Worm (Caenorhabditis elegans) whole organism, L2 larva: ENCODE results near the gene sru-27.

ENCODE experiments used
- C34F6.9 ChIP-seq: fragments of 150-350 bp; optimal IDR thresholded peaks from 2 replicates; lab custom pipeline; 2014; ENCODE audit warnings: missing biosample characterization, missing genetic modification characterization
- F13H6.1 ChIP-seq: sonication (generic microtip); optimal IDR thresholded peaks from 2 replicates; lab custom pipeline; 2016; ENCODE audit warnings: missing genetic modification characterization, missing compliant biosample characterization
- R02D3.7 ChIP-seq: fragments of 150-350 bp; optimal IDR thresholded peaks from 2 replicates; lab custom pipeline; 2014; ENCODE audit warnings: missing biosample characterization, missing genetic modification characterization
- Y55F3AM.14 ChIP-seq: fragments of 200-800 bp; sonication (Bioruptor generic); optimal IDR thresholded peaks from 2 replicates; lab custom pipeline; 2018; ENCODE audit warnings: mild to moderate bottlenecking, missing genetic modification characterization, missing compliant biosample characterization
- ZK546.5 ChIP-seq: sonication (generic microtip); optimal IDR thresholded peaks from 2 replicates; lab custom pipeline; 2017; ENCODE audit warnings: missing biosample characterization, missing genetic modification characterization
- aly-2 ChIP-seq: fragments of 150-350 bp; optimal IDR thresholded peaks from 2 replicates; lab custom pipeline; 2014; ENCODE audit warnings: missing biosample characterization, missing genetic modification characterization
- ama-1 ChIP-seq: fragments of 150-350 bp; optimal IDR thresholded peaks from 2 replicates; lab custom pipeline; 2018; ENCODE audit warnings: inconsistent platforms
- blmp-1 ChIP-seq: sonication (generic microtip); optimal IDR thresholded peaks from 2 replicates; lab custom pipeline; 2017; ENCODE audit warnings: missing genetic modification characterization, mild to moderate bottlenecking, missing compliant biosample characterization, antibody characterized with exemption, moderate library complexity; ENCODE audit not compliant: insufficient read depth
- ceh-16 ChIP-seq: fragments of 150-350 bp; optimal IDR thresholded peaks from 2 replicates; lab custom pipeline; 2014; ENCODE audit warnings: missing biosample characterization, missing genetic modification characterization
- ceh-82 ChIP-seq: fragments of 150-350 bp; optimal IDR thresholded peaks from 2 replicates; lab custom pipeline; 2014; ENCODE audit warnings: missing biosample characterization, missing genetic modification characterization
- crh-2 ChIP-seq: sonication (generic microtip); optimal IDR thresholded peaks from 2 replicates; lab custom pipeline; 2017; ENCODE audit warnings: missing biosample characterization, missing genetic modification characterization
- dmd-4 ChIP-seq: sonication (generic microtip); optimal IDR thresholded peaks from 2 replicates; lab custom pipeline; 2017; ENCODE audit warnings: missing biosample characterization, missing genetic modification characterization
- egl-27 ChIP-seq: sonication (generic microtip); optimal IDR thresholded peaks from 3 replicates; lab custom pipeline; 2017; ENCODE audit warnings: missing biosample characterization, missing genetic modification reagents, missing genetic modification characterization
- elt-1 ChIP-seq: fragments of 150-350 bp; optimal IDR thresholded peaks from 2 replicates; lab custom pipeline; 2014; ENCODE audit warnings: missing biosample characterization, missing genetic modification characterization
- fos-1 ChIP-seq: fragments of 150-350 bp; optimal IDR thresholded peaks from 2 replicates; lab custom pipeline; 2014; ENCODE audit warnings: missing biosample characterization, missing genetic modification characterization
- gmeb-1 ChIP-seq: fragments of 150-350 bp; optimal IDR thresholded peaks from 2 replicates; lab custom pipeline; 2014; ENCODE audit warnings: missing biosample characterization, missing genetic modification characterization
- lin-11 ChIP-seq: fragments of 150-350 bp; sonication (generic microtip); optimal IDR thresholded peaks from 2 replicates; lab custom pipeline; 2014; ENCODE audit warnings: missing biosample characterization, missing genetic modification characterization, inconsistent platforms, mixed read lengths
- lin-13 ChIP-seq: fragments of 150-350 bp; optimal IDR thresholded peaks from 2 replicates; lab custom pipeline; 2014; ENCODE audit warnings: missing biosample characterization, missing genetic modification reagents, missing genetic modification characterization
- lin-39 ChIP-seq: fragments of 150-350 bp; optimal IDR thresholded peaks from 2 replicates; lab custom pipeline; 2014; ENCODE audit warnings: missing biosample characterization, missing genetic modification reagents, missing genetic modification characterization
- lsy-2 ChIP-seq, 2 experiments: fragments of 150-350 bp in 1 of 2; sonication (generic microtip) in 1 of 2; optimal IDR thresholded peaks; 2 replicates each; lab custom pipeline; 2014 to 2017; ENCODE audit warnings: missing biosample characterization in 2 of 2, missing genetic modification characterization in 2 of 2
- mab-5 ChIP-seq: fragments of 150-350 bp; optimal IDR thresholded peaks from 2 replicates; lab custom pipeline; 2014; ENCODE audit warnings: missing biosample characterization, missing genetic modification characterization
- mbf-1 ChIP-seq: sonication (generic microtip); optimal IDR thresholded peaks from 2 replicates; lab custom pipeline; 2017; ENCODE audit warnings: missing biosample characterization, missing genetic modification characterization
- mdl-1 ChIP-seq, 2 experiments: fragments of 150-350 bp in 1 of 2; sonication (generic microtip) in 1 of 2; optimal IDR thresholded peaks; 2 replicates each; lab custom pipeline; 2017; ENCODE audit warnings: missing biosample characterization in 2 of 2, missing genetic modification characterization in 2 of 2
- nhr-10 ChIP-seq: sonication (generic microtip); optimal IDR thresholded peaks from 2 replicates; lab custom pipeline; 2017; ENCODE audit warnings: missing biosample characterization, missing genetic modification characterization
- nhr-11 ChIP-seq: fragments of 150-350 bp; optimal IDR thresholded peaks from 2 replicates; lab custom pipeline; 2014; ENCODE audit warnings: missing biosample characterization, missing genetic modification characterization
- nhr-12 ChIP-seq: fragments of 150-350 bp; optimal IDR thresholded peaks from 2 replicates; lab custom pipeline; 2014; ENCODE audit warnings: missing biosample characterization, missing genetic modification characterization
- nhr-129 ChIP-seq: fragments of 150-350 bp; optimal IDR thresholded peaks from 2 replicates; lab custom pipeline; 2014; ENCODE audit warnings: missing biosample characterization, missing genetic modification characterization
- nhr-21 ChIP-seq: fragments of 150-350 bp; optimal IDR thresholded peaks from 2 replicates; lab custom pipeline; 2014; ENCODE audit warnings: missing biosample characterization, missing genetic modification characterization
- nhr-237 ChIP-seq: fragments of 150-350 bp; optimal IDR thresholded peaks from 2 replicates; lab custom pipeline; 2014; ENCODE audit warnings: missing biosample characterization, missing genetic modification characterization
- nhr-25 ChIP-seq: fragments of 150-350 bp; sonication (generic microtip); optimal IDR thresholded peaks from 3 replicates; lab custom pipeline; 2014; ENCODE audit warnings: missing biosample characterization, missing genetic modification characterization
- nhr-6 ChIP-seq: fragments of 150-350 bp; optimal IDR thresholded peaks from 2 replicates; lab custom pipeline; 2014; ENCODE audit warnings: missing biosample characterization, missing genetic modification characterization
- nhr-77 ChIP-seq: fragments of 150-350 bp; optimal IDR thresholded peaks from 2 replicates; lab custom pipeline; 2014; ENCODE audit warnings: missing biosample characterization, missing genetic modification characterization
- skn-1 ChIP-seq: sonication (generic microtip); optimal IDR thresholded peaks from 2 replicates; lab custom pipeline; 2017; ENCODE audit warnings: missing biosample characterization, missing genetic modification characterization
- sma-3 ChIP-seq: sonication (generic microtip); optimal IDR thresholded peaks from 2 replicates; lab custom pipeline; 2016; ENCODE audit warnings: missing genetic modification reagents, missing genetic modification characterization, missing compliant biosample characterization
- sma-9 ChIP-seq, 2 experiments: fragments of 150-350 bp in 1 of 2; sonication (generic microtip) in 1 of 2; optimal IDR thresholded peaks; 2 replicates each; lab custom pipeline; 2014 to 2016; ENCODE audit warnings: missing genetic modification characterization in 2 of 2, mild to moderate bottlenecking in 1 of 2, missing biosample characterization in 1 of 2, missing compliant biosample characterization in 1 of 2, missing genetic modification reagents in 1 of 2, moderate library complexity in 1 of 2
- snpc-4 ChIP-seq: fragments of 150-350 bp; optimal IDR thresholded peaks from 2 replicates; lab custom pipeline; 2014; ENCODE audit warnings: missing biosample characterization, missing genetic modification characterization
- unc-39 ChIP-seq: fragments of 150-350 bp; optimal IDR thresholded peaks from 2 replicates; lab custom pipeline; 2014; ENCODE audit warnings: missing biosample characterization, missing genetic modification characterization
- unc-55 ChIP-seq: fragments of 150-350 bp; sonication (generic microtip); optimal IDR thresholded peaks from 3 replicates; lab custom pipeline; 2014; ENCODE audit warnings: missing biosample characterization, missing genetic modification reagents, missing genetic modification characterization
- unc-62 ChIP-seq: fragments of 150-350 bp; optimal IDR thresholded peaks from 2 replicates; lab custom pipeline; 2014; ENCODE audit warnings: missing biosample characterization, missing genetic modification reagents, missing genetic modification characterization
- zag-1 ChIP-seq: fragments of 150-350 bp; optimal IDR thresholded peaks from 2 replicates; lab custom pipeline; 2014; ENCODE audit warnings: missing biosample characterization, missing genetic modification characterization
- ztf-1 ChIP-seq: fragments of 200-800 bp; sonication (Bioruptor generic); conservative IDR thresholded peaks from 2 replicates; pipeline ENCODE4 v1.3.6; 2022; ENCODE audit warnings: missing genetic modification characterization, missing compliant biosample characterization
- ztf-11 ChIP-seq: sonication (generic microtip); optimal IDR thresholded peaks from 2 replicates; lab custom pipeline; 2017; ENCODE audit warnings: missing biosample characterization, missing genetic modification characterization
- ztf-4 ChIP-seq: fragments of 150-350 bp; optimal IDR thresholded peaks from 2 replicates; lab custom pipeline; 2014; ENCODE audit warnings: missing biosample characterization, missing genetic modification characterization

Gene sru-27

DNA sequence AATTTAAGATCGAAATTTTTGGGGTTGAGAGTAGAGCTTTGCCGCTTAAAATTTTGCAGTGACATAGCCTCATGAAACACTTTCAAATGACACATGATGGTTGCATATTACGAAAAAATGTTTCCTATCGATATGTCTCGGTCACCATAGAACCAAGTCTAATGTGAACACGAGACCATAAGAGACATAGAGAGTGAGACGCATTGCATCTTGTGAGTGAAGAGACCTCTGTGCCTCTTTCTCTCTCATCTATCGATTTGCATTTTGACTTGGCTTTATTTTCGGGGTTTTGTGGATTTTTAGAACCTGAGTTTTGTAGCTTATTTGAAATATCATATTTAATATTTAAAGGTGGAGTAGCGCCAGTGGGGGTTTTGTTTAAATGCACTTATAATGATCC lies 32.3 kb upstream of the sru-27 start:
- TF ChIP-seq unc-39 (tag; lab: Kevin White, UChicago) (no peak), lsy-2 (tag; optimal IDR thresholded peaks at IDR 0.05; lab: Kevin White, UChicago) (peak in 1 of 2 experiments; percentile 24), ceh-16 (tag; lab: Kevin White, UChicago) (no peak), sma-9 (GFP tag; optimal IDR thresholded peaks at IDR 0.05; lab: Kevin White, UChicago) (peak; percentile 31), sma-9 (tag; optimal IDR thresholded peaks at IDR 0.05; lab: Kevin White, UChicago) (no peak), nhr-129 (tag; lab: Kevin White, UChicago) (peak; percentile 75), fos-1 (tag; lab: Kevin White, UChicago) (peak; percentile 11), C34F6.9 (tag; lab: Kevin White, UChicago) (peak; percentile 57), nhr-77 (tag; lab: Kevin White, UChicago) (no peak), nhr-12 (no peak), nhr-10 (no peak), skn-1 (peak; percentile 0), unc-55 (GFP tag; lab: Kevin White, UChicago) (peak; percentile 42)

DNA sequence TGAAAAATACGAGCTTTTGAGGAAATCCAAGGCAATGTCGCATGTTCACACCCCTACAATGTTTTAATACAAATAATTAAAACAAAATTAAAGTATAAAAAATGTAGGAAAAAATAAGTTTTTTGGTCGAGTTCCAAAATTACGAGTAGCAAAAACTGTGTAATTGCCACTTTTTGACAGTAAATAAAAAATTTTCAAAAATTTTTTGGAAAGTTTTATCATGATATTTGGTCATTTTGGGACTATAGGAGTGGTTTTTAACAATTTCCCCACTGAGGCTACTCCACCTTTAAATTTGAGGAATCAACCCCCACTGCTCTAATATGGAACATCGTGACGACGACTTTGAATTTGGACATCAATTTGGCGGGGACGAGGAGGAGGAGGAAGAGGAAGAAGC lies 31.8 kb upstream of the sru-27 start, which contains the start of gene gid-8:
Gene gid-8, plus strand, starts transcription at position 301 of the 400 bp plus-strand sequence.
- TF ChIP-seq mdl-1 (tag; optimal IDR thresholded peaks at IDR 0.05; lab: Kevin White, UChicago), result no peak
- no peak for TF ChIP-seq R02D3.7 (tag; lab: Kevin White, UChicago)
- no peak for TF ChIP-seq mab-5 (tag; lab: Kevin White, UChicago)
- no peak for TF ChIP-seq nhr-11

DNA sequence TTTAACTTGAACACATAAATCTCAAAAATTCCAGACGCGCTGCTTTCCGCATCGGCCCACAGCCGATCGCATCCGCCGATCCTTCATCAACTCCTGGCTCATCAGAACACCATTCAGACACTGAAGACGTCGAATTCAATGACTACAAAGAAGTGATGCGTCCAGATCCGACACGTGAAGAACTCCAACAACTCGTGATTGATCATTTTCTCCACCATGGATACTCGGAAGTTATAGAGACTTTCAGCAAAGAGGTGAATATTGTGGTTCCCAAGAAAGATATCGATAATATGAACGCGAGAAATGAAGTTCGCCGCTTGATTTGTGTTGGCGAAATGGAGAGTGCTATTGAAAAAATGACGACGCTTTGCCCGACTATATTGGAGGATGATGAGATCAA lies 30.3 kb upstream of the sru-27 start:
- TF ChIP-seq unc-39 (tag; lab: Kevin White, UChicago) (no peak), C34F6.9 (tag; lab: Kevin White, UChicago) (no peak), lsy-2 (tag; optimal IDR thresholded peaks at IDR 0.05; lab: Kevin White, UChicago) (no peak), lin-39 (no peak)
- TF ChIP-seq, all 48 proteins: peak for 0

DNA sequence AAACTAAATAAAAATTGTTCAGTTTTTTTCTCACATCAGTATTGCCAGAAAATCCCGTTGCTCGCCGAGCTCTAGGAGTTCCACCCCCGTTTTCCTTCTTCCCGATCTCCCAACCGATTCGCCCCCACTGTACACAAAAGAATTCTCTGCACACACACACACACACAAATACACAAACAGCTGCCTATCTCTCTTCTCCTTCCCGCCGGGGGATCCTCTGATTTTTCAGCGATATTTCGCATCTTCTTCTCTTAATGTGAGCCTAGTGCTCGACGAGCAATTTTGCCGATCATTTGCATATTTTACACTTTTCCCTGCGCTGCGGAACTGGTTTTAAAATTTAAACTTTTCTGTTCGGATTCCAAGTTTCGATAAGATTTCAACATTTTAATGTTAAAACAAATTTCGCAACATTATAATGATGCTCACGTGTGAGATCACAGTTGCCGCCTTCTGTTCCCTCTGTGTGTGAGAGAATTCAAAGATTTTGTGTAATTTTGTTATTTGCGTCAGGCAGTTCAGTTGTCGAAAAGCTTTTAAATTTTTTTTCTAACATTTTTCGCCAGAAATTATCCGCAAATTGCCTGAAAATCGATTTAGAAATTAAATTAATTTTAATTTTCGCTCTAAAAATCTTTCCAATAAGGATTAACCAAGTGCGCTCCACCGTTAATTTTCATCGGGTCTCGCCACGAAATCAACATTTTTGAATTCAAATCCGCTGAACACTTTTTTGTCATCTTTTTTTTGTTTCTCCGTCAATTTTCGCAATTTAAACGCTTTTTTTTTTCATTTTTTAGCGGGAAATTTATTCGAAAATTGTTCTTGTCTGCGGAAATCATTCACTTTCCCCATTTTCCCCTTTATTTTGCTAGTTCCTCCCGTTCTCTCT lies 27.9 kb upstream of the sru-27 start:
- TF ChIP-seq mbf-1 (no peak), nhr-237 (no peak), nhr-21 (tag; lab: Kevin White, UChicago) (peak; percentile 58), ceh-82 (no peak), zag-1 (tag; lab: Kevin White, UChicago) (peak; percentile 53), C34F6.9 (tag; lab: Kevin White, UChicago) (peak; percentile 87), ZK546.5 (tag; lab: Kevin White, UChicago) (no peak), ztf-1 (GFP tag; lab: Robert Waterston, UW) (no peak), nhr-6 (peak; percentile 50), nhr-77 (tag; lab: Kevin White, UChicago) (no peak), blmp-1 (no peak), lsy-2 (tag; optimal IDR thresholded peaks at IDR 0.05; lab: Kevin White, UChicago) (peak in 1 of 2 experiments; percentile 82), Y55F3AM.14 (no peak), unc-55 (GFP tag; lab: Kevin White, UChicago) (peak; percentile 96), sma-9 (GFP tag; optimal IDR thresholded peaks at IDR 0.05; lab: Kevin White, UChicago) (peak; percentile 25), sma-9 (tag; optimal IDR thresholded peaks at IDR 0.05; lab: Kevin White, UChicago) (no peak), aly-2 (no peak), fos-1 (tag; lab: Kevin White, UChicago) (peak; percentile 63), unc-62 (GFP tag; lab: Kevin White, UChicago) (no peak), ztf-4 (peak; percentile 32), gmeb-1 (peak; percentile 91), nhr-25 (tag; lab: Kevin White, UChicago) (peak; percentile 74), sma-3 (GFP tag; lab: Kevin White, UChicago) (peak; percentile 70), lin-13 (GFP tag; lab: Kevin White, UChicago) (peak; percentile 87), F13H6.1 (tag; lab: Kevin White, UChicago) (peak; percentile 44), dmd-4 (no peak), ama-1 (lab: Kevin White, UChicago) (no peak), egl-27 (no peak), snpc-4 (tag; lab: Kevin White, UChicago) (no peak), crh-2 (tag; lab: Kevin White, UChicago) (peak; percentile 72), elt-1 (tag; lab: Kevin White, UChicago) (no peak), lin-11 (tag; lab: Kevin White, UChicago) (peak; percentile 14), mab-5 (tag; lab: Kevin White, UChicago) (peak; percentile 43), nhr-10 (no peak), mdl-1 (tag; optimal IDR thresholded peaks at IDR 0.05; lab: Kevin White, UChicago) (peak in 1 of 2 experiments; percentile 10), ztf-11 (tag; lab: Kevin White, UChicago) (no peak), skn-1 (peak; percentile 86), nhr-129 (tag; lab: Kevin White, UChicago) (peak; percentile 13), nhr-11 (no peak)
